Worm (Caenorhabditis elegans) whole organism, L4 larva: ENCODE results near the gene B0524.2.
A peak's percentile ranks its signal among the peaks of the same experiment; 100 is the strongest.

Experiments used
- F10B5.3 ChIP-seq: sonication (generic microtip); optimal IDR thresholded peaks from 2 replicates; lab custom pipeline; 2016; ENCODE audit warnings: mild to moderate bottlenecking, missing genetic modification characterization, missing compliant biosample characterization
- F37D6.2 ChIP-seq: sonication (generic microtip); optimal IDR thresholded peaks from 2 replicates; lab custom pipeline; 2016; ENCODE audit warnings: mild to moderate bottlenecking, missing genetic modification characterization, missing compliant biosample characterization
- F49E8.2 ChIP-seq: sonication (generic microtip); optimal IDR thresholded peaks from 2 replicates; lab custom pipeline; 2016; ENCODE audit warnings: missing compliant biosample characterization, mild to moderate bottlenecking, missing genetic modification characterization, borderline replicate concordance
- T26A8.4 ChIP-seq: fragments of 200-800 bp; sonication (Bioruptor generic); IDR thresholded peaks from 2 replicates; pipeline ENCODE4 v1.3.6; 2022; ENCODE audit warnings: missing genetic modification characterization, missing compliant biosample characterization
- Y48G9A.11 ChIP-seq: fragments of 200-800 bp; sonication (Bioruptor generic); IDR thresholded peaks from 2 replicates; pipeline ENCODE4 v1.3.6; 2022; ENCODE audit warnings: missing genetic modification reagents, missing genetic modification characterization, missing compliant biosample characterization
- Y75B8A.6 ChIP-seq: fragments of 200-800 bp; sonication (Bioruptor generic); IDR thresholded peaks from 2 replicates; pipeline ENCODE4 v1.3.6; 2022; ENCODE audit warnings: missing genetic modification reagents, missing genetic modification characterization, missing compliant biosample characterization
- ZK337.2 ChIP-seq: fragments of 200-800 bp; sonication (Bioruptor generic); IDR thresholded peaks from 2 replicates; pipeline ENCODE4 v1.3.6; 2022; ENCODE audit warnings: missing genetic modification reagents, missing genetic modification characterization, missing compliant biosample characterization
- aly-2 ChIP-seq: sonication (generic microtip); optimal IDR thresholded peaks from 2 replicates; lab custom pipeline; 2018; ENCODE audit warnings: missing biosample characterization, missing genetic modification characterization
- arid-1 ChIP-seq: fragments of 200-800 bp; sonication (Bioruptor generic); conservative IDR thresholded peaks from 2 replicates; pipeline ENCODE4 v1.3.6; 2022; ENCODE audit warnings: missing genetic modification reagents, missing genetic modification characterization, missing compliant biosample characterization
- ceh-20 ChIP-seq: fragments of 200-800 bp; sonication (Bioruptor generic); IDR thresholded peaks from 2 replicates; pipeline ENCODE4 v1.3.6; 2022; ENCODE audit warnings: missing genetic modification reagents, missing genetic modification characterization, missing compliant biosample characterization
- ceh-28 ChIP-seq: fragments of 150-350 bp; optimal IDR thresholded peaks from 2 replicates; lab custom pipeline; 2014; ENCODE audit warnings: missing biosample characterization, missing genetic modification reagents, missing genetic modification characterization
- ceh-32 ChIP-seq: sonication (generic microtip); optimal IDR thresholded peaks from 2 replicates; lab custom pipeline; 2016; ENCODE audit warnings: mild to moderate bottlenecking, missing genetic modification characterization, missing compliant biosample characterization; ENCODE audit not compliant: poor library complexity
- ceh-82 ChIP-seq: sonication (generic microtip); optimal IDR thresholded peaks from 2 replicates; lab custom pipeline; 2017; ENCODE audit warnings: missing biosample characterization, missing genetic modification characterization
- cey-2 ChIP-seq: sonication (generic microtip); optimal IDR thresholded peaks from 3 replicates; lab custom pipeline; 2017; ENCODE audit warnings: missing genetic modification characterization, mild to moderate bottlenecking, missing compliant biosample characterization, antibody characterized with exemption, borderline replicate concordance; ENCODE audit not compliant: insufficient read depth
- daf-16 ChIP-seq, 3 experiments: sonication (generic microtip); optimal IDR thresholded peaks; 2 replicates each; lab custom pipeline; 2016 to 2017; ENCODE audit warnings: missing genetic modification characterization in 3 of 3, missing genetic modification reagents in 3 of 3, mild to moderate bottlenecking in 2 of 3, missing compliant biosample characterization in 2 of 3, missing biosample characterization in 1 of 3, moderate library complexity in 1 of 3
- daf-8 ChIP-seq: fragments of 200-800 bp; sonication (Bioruptor generic); IDR thresholded peaks from 2 replicates; pipeline ENCODE4 v1.3.6; 2022; ENCODE audit warnings: missing genetic modification characterization, missing compliant biosample characterization
- dve-1 ChIP-seq: sonication (generic microtip); optimal IDR thresholded peaks from 2 replicates; lab custom pipeline; 2017; ENCODE audit warnings: antibody characterized with exemption, mild to moderate bottlenecking, missing genetic modification characterization, missing compliant biosample characterization; ENCODE audit not compliant: insufficient read depth
- fos-1 ChIP-seq: fragments of 150-350 bp; optimal IDR thresholded peaks from 2 replicates; lab custom pipeline; 2014; ENCODE audit warnings: missing biosample characterization, missing genetic modification characterization
- hif-1 ChIP-seq, 2 experiments: sonication (generic microtip); optimal IDR thresholded peaks; 2 replicates each; lab custom pipeline; 2016 to 2017; ENCODE audit warnings: missing compliant biosample characterization in 2 of 2, missing genetic modification characterization in 2 of 2, missing genetic modification reagents in 2 of 2, missing genotype in 2 of 2, mild to moderate bottlenecking in 1 of 2
- hlh-30 ChIP-seq: sonication (generic microtip); optimal IDR thresholded peaks from 2 replicates; lab custom pipeline; 2017; ENCODE audit warnings: antibody characterized with exemption, mild to moderate bottlenecking, missing genetic modification characterization, missing compliant biosample characterization; ENCODE audit not compliant: insufficient read depth
- hmg-1.1 ChIP-seq: fragments of 200-800 bp; sonication (Bioruptor generic); IDR thresholded peaks from 2 replicates; pipeline ENCODE4 v1.3.6; 2022; ENCODE audit warnings: missing genetic modification reagents, missing genetic modification characterization, missing compliant biosample characterization
- jun-1 ChIP-seq: fragments of 150-350 bp; optimal IDR thresholded peaks from 2 replicates; lab custom pipeline; 2014; ENCODE audit warnings: missing biosample characterization, missing genetic modification reagents, missing genetic modification characterization
- lin-1 ChIP-seq: fragments of 200-800 bp; sonication (Bioruptor generic); IDR thresholded peaks from 2 replicates; pipeline ENCODE4 v1.3.6; 2022; ENCODE audit warnings: missing genetic modification reagents, missing genetic modification characterization, missing compliant biosample characterization
- lin-13 ChIP-seq: fragments of 150-350 bp; optimal IDR thresholded peaks from 2 replicates; lab custom pipeline; 2014; ENCODE audit warnings: missing biosample characterization, missing genetic modification reagents, missing genetic modification characterization
- lin-29 ChIP-seq: fragments of 200-800 bp; sonication (Bioruptor generic); IDR thresholded peaks from 2 replicates; pipeline ENCODE4 v1.3.6; 2022; ENCODE audit warnings: missing genetic modification reagents, missing genetic modification characterization, missing compliant biosample characterization
- lsy-2 ChIP-seq, 2 experiments: fragments of 150-350 bp in 1 of 2; sonication (generic microtip) in 1 of 2; optimal IDR thresholded peaks; 2 replicates each; lab custom pipeline; 2014 to 2017; ENCODE audit warnings: missing biosample characterization in 2 of 2, missing genetic modification characterization in 2 of 2
- madf-5 ChIP-seq, 2 experiments: fragments of 200-800 bp; sonication (Bioruptor generic); IDR thresholded peaks; 2 replicates each; pipeline ENCODE4 v1.3.6; 2022; ENCODE audit warnings: missing compliant biosample characterization in 2 of 2, missing genetic modification characterization in 2 of 2
- madf-9 ChIP-seq: fragments of 200-800 bp; sonication (Bioruptor generic); conservative IDR thresholded peaks from 2 replicates; pipeline ENCODE4 v1.3.6; 2022; ENCODE audit warnings: missing genetic modification reagents, missing genetic modification characterization, missing compliant biosample characterization
- mdl-1 ChIP-seq, 2 experiments: fragments of 150-350 bp in 1 of 2; sonication (generic microtip) in 1 of 2; optimal IDR thresholded peaks; 2 replicates each; lab custom pipeline; 2014 to 2017; ENCODE audit warnings: missing biosample characterization in 2 of 2, missing genetic modification characterization in 2 of 2
- mdt-29 ChIP-seq: fragments of 200-800 bp; sonication (Bioruptor generic); IDR thresholded peaks from 2 replicates; pipeline ENCODE4 v1.3.6; 2022; ENCODE audit warnings: missing genetic modification reagents, missing genetic modification characterization, missing compliant biosample characterization
- mes-2 ChIP-seq: sonication (generic microtip); optimal IDR thresholded peaks from 2 replicates; lab custom pipeline; 2016; ENCODE audit warnings: missing genotype, mild to moderate bottlenecking, missing genetic modification characterization, missing compliant biosample characterization; ENCODE audit not compliant: poor library complexity, severe bottlenecking
- mxl-2 ChIP-seq: fragments of 200-800 bp; sonication (Bioruptor generic); conservative IDR thresholded peaks from 2 replicates; pipeline ENCODE4 v1.3.6; 2022; ENCODE audit warnings: missing genetic modification reagents, missing genetic modification characterization, missing compliant biosample characterization
- mxl-3 ChIP-seq: fragments of 200-800 bp; sonication (Bioruptor generic); optimal IDR thresholded peaks from 2 replicates; lab custom pipeline; 2018; ENCODE audit warnings: mild to moderate bottlenecking, missing genetic modification characterization, missing compliant biosample characterization
- nhr-11 ChIP-seq: fragments of 150-350 bp; optimal IDR thresholded peaks from 2 replicates; lab custom pipeline; 2014; ENCODE audit warnings: missing biosample characterization, missing genetic modification characterization
- nhr-28 ChIP-seq: fragments of 150-350 bp; optimal IDR thresholded peaks from 2 replicates; lab custom pipeline; 2014; ENCODE audit warnings: missing biosample characterization, missing genetic modification characterization
- nhr-48 ChIP-seq: sonication (generic microtip); optimal IDR thresholded peaks from 2 replicates; lab custom pipeline; 2016; ENCODE audit warnings: mild to moderate bottlenecking, missing genetic modification characterization, missing compliant biosample characterization
- nhr-6 ChIP-seq: fragments of 150-350 bp; optimal IDR thresholded peaks from 2 replicates; lab custom pipeline; 2014; ENCODE audit warnings: missing biosample characterization, missing genetic modification characterization
- nhr-76 ChIP-seq: fragments of 150-350 bp; optimal IDR thresholded peaks from 2 replicates; lab custom pipeline; 2014; ENCODE audit warnings: missing biosample characterization, missing genetic modification characterization
- nhr-77 ChIP-seq: fragments of 150-350 bp; optimal IDR thresholded peaks from 2 replicates; lab custom pipeline; 2014; ENCODE audit warnings: missing biosample characterization, missing genetic modification characterization
- pha-4 ChIP-seq, 2 experiments: fragments of 150-350 bp in 1 of 2; fragments of 200-800 bp in 1 of 2; sonication (Bioruptor generic) in 1 of 2; IDR thresholded peaks in 1 of 2; optimal IDR thresholded peaks in 1 of 2; 2 replicates each; pipeline versions ENCODE4 v1.3.6 to Lab custom; 2014 to 2022; ENCODE audit warnings: missing genetic modification characterization in 2 of 2, missing genetic modification reagents in 2 of 2, missing biosample characterization in 1 of 2, missing compliant biosample characterization in 1 of 2
- php-3 ChIP-seq: fragments of 200-800 bp; sonication (Bioruptor generic); IDR thresholded peaks from 2 replicates; pipeline ENCODE4 v1.3.6; 2022; ENCODE audit warnings: missing genetic modification reagents, missing genetic modification characterization, missing compliant biosample characterization
- rbr-2 ChIP-seq: sonication (generic microtip); optimal IDR thresholded peaks from 2 replicates; lab custom pipeline; 2016; ENCODE audit warnings: missing genotype, missing genetic modification characterization, missing compliant biosample characterization
- sdz-12 ChIP-seq: fragments of 200-800 bp; sonication (Bioruptor generic); optimal IDR thresholded peaks from 2 replicates; lab custom pipeline; 2018; ENCODE audit warnings: mild to moderate bottlenecking, missing genetic modification characterization, missing compliant biosample characterization
- set-16 ChIP-seq: fragments of 200-800 bp; sonication (Bioruptor generic); IDR thresholded peaks from 2 replicates; pipeline ENCODE4 v1.3.6; 2022; ENCODE audit warnings: missing genetic modification reagents, missing genetic modification characterization, missing compliant biosample characterization
- spr-1 ChIP-seq: sonication (generic microtip); optimal IDR thresholded peaks from 2 replicates; lab custom pipeline; 2016; ENCODE audit warnings: mild to moderate bottlenecking, missing genetic modification characterization, missing compliant biosample characterization
- tra-1 ChIP-seq: fragments of 200-800 bp; sonication (Bioruptor generic); IDR thresholded peaks from 2 replicates; pipeline ENCODE4 v1.3.6; 2022; ENCODE audit warnings: missing genetic modification reagents, missing genetic modification characterization, missing compliant biosample characterization
- unc-130 ChIP-seq: sonication (generic microtip); optimal IDR thresholded peaks from 2 replicates; lab custom pipeline; 2016; ENCODE audit warnings: missing genetic modification reagents, missing genetic modification characterization, missing compliant biosample characterization
- ztf-7 ChIP-seq: fragments of 150-350 bp; optimal IDR thresholded peaks from 2 replicates; lab custom pipeline; 2014; ENCODE audit warnings: missing biosample characterization, missing genetic modification characterization

B0524.2 gene

ce11 chrIII:1926456-1926855, 32.6 kb downstream of the B0524.2 start (continued):
- peak; percentile 51 for TF ChIP-seq nhr-6 (tag; lab: Kevin White, UChicago)
- TF ChIP-seq ZK337.2 (GFP tag; lab: Robert Waterston, UW): peak; percentile 47; the same call in 1 of the 2 replicates
- TF ChIP-seq mdt-29: no peak; the same call in 1 of the 2 replicates
- TF ChIP-seq fos-1 (tag; lab: Kevin White, UChicago): peak; percentile 48
- TF ChIP-seq ceh-82 (tag; lab: Kevin White, UChicago): no peak
- TF ChIP-seq nhr-11 (tag; lab: Kevin White, UChicago): peak; percentile 88
- peak; percentile 90 for TF ChIP-seq rbr-2 (tag; lab: Kevin White, UChicago)
- peak; percentile 97 for TF ChIP-seq ceh-20 (GFP tag; lab: Robert Waterston, UW)
- TF ChIP-seq daf-16 (GFP tag; optimal IDR thresholded peaks at IDR 0.05; lab: Kevin White, UChicago): peak in 1 of 2 experiments; percentile 63
- peak; percentile 61 for TF ChIP-seq daf-16 (tag; optimal IDR thresholded peaks at IDR 0.05; lab: Kevin White, UChicago)
- 0 out of 2 replicates have a peak, but pooled peaks have one; percentile 28 for TF ChIP-seq Y75B8A.6
- no peak for TF ChIP-seq F49E8.2 (tag; lab: Kevin White, UChicago)
- TF ChIP-seq mxl-2: peak; percentile 36; the same call in 1 of the 2 replicates
- peak; percentile 76 for TF ChIP-seq nhr-77 (tag; lab: Kevin White, UChicago)
- TF ChIP-seq tra-1 (GFP tag; lab: Robert Waterston, UW): peak; percentile 96
- peak; percentile 15 for TF ChIP-seq ceh-32 (tag; lab: Kevin White, UChicago)
- peak; percentile 85 for TF ChIP-seq lin-13 (GFP tag; lab: Kevin White, UChicago)
- peak; percentile 92 for TF ChIP-seq lin-1 (GFP tag; lab: Robert Waterston, UW)
- no peak for TF ChIP-seq daf-8 (GFP tag; lab: Robert Waterston, UW)
- peak; percentile 81 to 90 for TF ChIP-seq mdl-1 (tag; optimal IDR thresholded peaks at IDR 0.05; lab: Kevin White, UChicago)
- no peak for TF ChIP-seq unc-130 (GFP tag; lab: Kevin White, UChicago)
- peak; percentile 68 to 88 for TF ChIP-seq lsy-2 (tag; optimal IDR thresholded peaks at IDR 0.05; lab: Kevin White, UChicago)
- TF ChIP-seq hlh-30: peak; percentile 90
- TF ChIP-seq ceh-28 (tag; lab: Kevin White, UChicago): peak; percentile 6
- TF ChIP-seq php-3 (GFP tag; lab: Robert Waterston, UW): peak; percentile 47; the same call in 1 of the 2 replicates
- TF ChIP-seq T26A8.4 (GFP tag; lab: Robert Waterston, UW): peak; percentile 85
- TF ChIP-seq pha-4 (GFP tag; IDR thresholded peaks at IDR 0.05; lab: Robert Waterston, UW): peak; percentile 95
- no peak for TF ChIP-seq pha-4 (tag; optimal IDR thresholded peaks at IDR 0.05; lab: Kevin White, UChicago)
- peak; percentile 72 for TF ChIP-seq arid-1
- peak; percentile 69 for TF ChIP-seq mxl-3
- TF ChIP-seq Y48G9A.11: no peak
- TF ChIP-seq sdz-12 (GFP tag; lab: Kevin White, UChicago): no peak
- peak in 1 of 2 experiments; percentile 76 for TF ChIP-seq hif-1 (tag; optimal IDR thresholded peaks at IDR 0.05; lab: Kevin White, UChicago)
- TF ChIP-seq aly-2 (tag; lab: Kevin White, UChicago): no peak
- peak; percentile 83 for TF ChIP-seq dve-1
- TF ChIP-seq madf-5 (GFP tag; IDR thresholded peaks at IDR 0.05; lab: Robert Waterston, UW): 0 out of 4 replicates have a peak, but pooled peaks of 1 of the 2 experiments have one; percentile 38
- TF ChIP-seq madf-9 (GFP tag; lab: Robert Waterston, UW): peak; percentile 89
- TF ChIP-seq nhr-48 (tag; lab: Kevin White, UChicago): peak; percentile 93
- TF ChIP-seq nhr-76 (tag; lab: Kevin White, UChicago): peak; percentile 17
- TF ChIP-seq jun-1 (tag; lab: Kevin White, UChicago): peak; percentile 87
- TF ChIP-seq cey-2 (tag; lab: Kevin White, UChicago): peak; percentile 81
- TF ChIP-seq ztf-7 (tag; lab: Kevin White, UChicago): no peak
- TF ChIP-seq mes-2 (tag; lab: Kevin White, UChicago): peak; percentile 74
- TF ChIP-seq nhr-28 (tag; lab: Kevin White, UChicago): peak; percentile 82
- TF ChIP-seq F10B5.3 (tag; lab: Kevin White, UChicago): no peak
- TF ChIP-seq spr-1 (tag; lab: Kevin White, UChicago): peak; percentile 19
- peak; percentile 87 for TF ChIP-seq hmg-1.1 (GFP tag; lab: Robert Waterston, UW)
- TF ChIP-seq set-16 (GFP tag; lab: Robert Waterston, UW): peak; percentile 98
- TF ChIP-seq F37D6.2: peak; percentile 73
- peak; percentile 88 for TF ChIP-seq lin-29
